Worm (Caenorhabditis elegans): ENCODE results near the gene C49F5.5.

DNA sequence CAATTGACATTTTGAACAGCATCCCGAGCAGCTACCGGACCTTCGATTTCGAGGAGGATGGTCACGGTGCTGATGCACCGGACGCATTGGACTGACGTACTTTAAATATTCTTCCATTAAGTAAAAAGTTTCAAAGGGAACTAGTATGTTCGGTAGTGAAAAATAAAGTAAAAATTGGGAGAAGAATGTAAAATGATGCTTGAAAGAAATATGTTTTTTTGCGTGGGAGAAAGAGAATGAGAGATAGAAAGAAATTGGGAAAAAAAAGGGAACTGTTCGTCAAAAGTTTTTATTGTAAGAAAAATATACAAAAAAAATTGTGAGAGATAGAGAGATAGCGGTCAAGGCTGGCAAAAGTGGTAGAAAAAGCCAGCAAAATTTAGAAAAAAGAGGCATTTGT is 48.0 kb downstream of the C49F5.5 start, which contains the start of gene tsp-20:
- TF ChIP-seq him-1 (tag; optimal IDR thresholded peaks at IDR 0.05) (no peak), egl-18 (GFP tag; IDR thresholded peaks at IDR 0.05) (no peak)
